Worm (Caenorhabditis elegans) whole organism, midembryonic: Measurements from ENCODE around the gene fbxb-97.
"Not testable (repeated sequence)": the region's sequence is repeated elsewhere in the genome, so short reads cannot be mapped to it uniquely, and the experiment has no call there.

ENCODE experiments used
- T22C8.4 ChIP-seq: fragments of 200-800 bp; sonication (Bioruptor generic); IDR thresholded peaks from 2 replicates; pipeline ENCODE4 v1.3.6; 2022; ENCODE audit warnings: missing genetic modification characterization, missing compliant biosample characterization
- cog-1 ChIP-seq: sonication (generic microtip); optimal IDR thresholded peaks from 2 replicates; lab custom pipeline; 2016; ENCODE audit warnings: missing genetic modification characterization, missing compliant biosample characterization
- flt-1 ChIP-seq: fragments of 200-800 bp; sonication (Bioruptor generic); IDR thresholded peaks from 2 replicates; pipeline ENCODE4 v1.3.6; 2022; ENCODE audit warnings: missing genetic modification characterization, missing compliant biosample characterization
- klf-2 ChIP-seq: fragments of 200-800 bp; sonication (Bioruptor generic); conservative IDR thresholded peaks from 2 replicates; pipeline ENCODE4 v1.3.6; 2022; ENCODE audit warnings: missing genetic modification reagents, missing genetic modification characterization, missing compliant biosample characterization
- med-1 ChIP-seq: sonication (generic microtip); optimal IDR thresholded peaks from 2 replicates; lab custom pipeline; 2017; ENCODE audit warnings: missing genetic modification characterization, mild to moderate bottlenecking, missing compliant biosample characterization, antibody characterized with exemption, missing genetic modification reagents; ENCODE audit not compliant: insufficient read depth
- ref-1 ChIP-seq: fragments of 200-800 bp; sonication (Bioruptor generic); conservative IDR thresholded peaks from 2 replicates; pipeline ENCODE4 v1.3.6; 2022; ENCODE audit warnings: missing genetic modification reagents, missing genetic modification characterization, missing compliant biosample characterization
- tab-1 ChIP-seq: fragments of 200-800 bp; sonication (Bioruptor generic); IDR thresholded peaks from 2 replicates; pipeline ENCODE4 v1.3.6; 2022; ENCODE audit warnings: missing genetic modification characterization, missing compliant biosample characterization
- ztf-23 ChIP-seq: fragments of 200-800 bp; sonication (Bioruptor generic); IDR thresholded peaks from 2 replicates; pipeline ENCODE4 v1.3.6; 2022; ENCODE audit warnings: missing genetic modification reagents, missing genetic modification characterization, missing compliant biosample characterization
- ztf-29 ChIP-seq: fragments of 200-800 bp; sonication (Bioruptor generic); IDR thresholded peaks from 2 replicates; pipeline ENCODE4 v1.3.6; 2022; ENCODE audit warnings: missing genetic modification reagents, missing genetic modification characterization, missing compliant biosample characterization

fbxb-97 gene

ce11 chrII:1875658-1876057 lies 27.7 kb upstream of the fbxb-97 start, which contains the start of gene math-13:
TSS of gene math-13 (plus strand) at chrII:1875958.
- no peak for TF ChIP-seq flt-1
- TF ChIP-seq T22C8.4 (GFP tag; lab: Robert Waterston, UW), result no peak
- TF ChIP-seq med-1 (GFP tag; lab: Kevin White, UChicago), result no peak
- TF ChIP-seq klf-2 (GFP tag; lab: Robert Waterston, UW), result no peak
- TF ChIP-seq cog-1, result no peak
- no peak for TF ChIP-seq ztf-23 (GFP tag; lab: Robert Waterston, UW)
- no peak for TF ChIP-seq ztf-29 (GFP tag; lab: Robert Waterston, UW)
- TF ChIP-seq tab-1, result no peak
- TF ChIP-seq ref-1, result no peak

- TF ChIP-seq ztf-29 (GFP tag; lab: Robert Waterston, UW), result no peak
- no peak for TF ChIP-seq ztf-23 (GFP tag; lab: Robert Waterston, UW)
- no peak for TF ChIP-seq med-1 (GFP tag; lab: Kevin White, UChicago)
- no peak for TF ChIP-seq flt-1
- no peak for TF ChIP-seq klf-2 (GFP tag; lab: Robert Waterston, UW)
- TF ChIP-seq tab-1, result no peak
- no peak for TF ChIP-seq cog-1
- TF ChIP-seq ref-1, result no peak
- TF ChIP-seq T22C8.4 (GFP tag; lab: Robert Waterston, UW), result no peak
These were observed 23.1 kb upstream of the fbxb-97 start, which contains the start of gene math-10 for ce11 chrII:1870875-1871592. TSS of gene math-10 (plus strand) at chrII:1871542.

- TF ChIP-seq ztf-29 (GFP tag; lab: Robert Waterston, UW) (no peak), cog-1 (no peak), ref-1 (no peak), tab-1 (no peak), med-1 (GFP tag; lab: Kevin White, UChicago) (no peak), klf-2 (GFP tag; lab: Robert Waterston, UW) (no peak), flt-1 (no peak), T22C8.4 (GFP tag; lab: Robert Waterston, UW) (no peak), ztf-23 (GFP tag; lab: Robert Waterston, UW) (no peak)
These were observed 21.2 kb upstream of the fbxb-97 start, which contains the start of gene math-14 for ce11 chrII:1869120-1869519. TSS of gene math-14 (plus strand) at chrII:1869420.

- no peak for TF ChIP-seq tab-1
- TF ChIP-seq ztf-23 (GFP tag; lab: Robert Waterston, UW), result no peak
- TF ChIP-seq T22C8.4 (GFP tag; lab: Robert Waterston, UW), result no peak
- no peak for TF ChIP-seq cog-1
These were observed 17.9 kb upstream of the fbxb-97 start, which contains the start of gene math-15 for ce11 chrII:1865683-1866431. TSS of gene math-15 (plus strand) at chrII:1866381.

ce11 chrII:1864278-1864677 lies 16.3 kb upstream of the fbxb-97 start, which contains the start of gene C16C4.17:
TSS of gene C16C4.17 (plus strand) at chrII:1864578.
- TF ChIP-seq ref-1, result no peak
- no peak for TF ChIP-seq ztf-29 (GFP tag; lab: Robert Waterston, UW)
- TF ChIP-seq tab-1, result no peak
- no peak for TF ChIP-seq ztf-23 (GFP tag; lab: Robert Waterston, UW)
- no peak for TF ChIP-seq klf-2 (GFP tag; lab: Robert Waterston, UW)
- TF ChIP-seq med-1 (GFP tag; lab: Kevin White, UChicago), result no peak
- no peak for TF ChIP-seq flt-1
- TF ChIP-seq T22C8.4 (GFP tag; lab: Robert Waterston, UW), result no peak
- no peak for TF ChIP-seq cog-1

- TF ChIP-seq flt-1; ztf-29 (GFP tag; lab: Robert Waterston, UW); cog-1: not testable (repeated sequence)
These were observed 14.4 kb upstream of the fbxb-97 start, which contains the start of gene fbxb-98 for ce11 chrII:1862334-1862733. TSS of gene fbxb-98 (plus strand) at chrII:1862634.

- not testable (repeated sequence) for TF ChIP-seq tab-1; med-1 (GFP tag; lab: Kevin White, UChicago); ztf-29 (GFP tag; lab: Robert Waterston, UW)
These were observed 13.4 kb upstream of the fbxb-97 start, which contains the start of gene C16C4.18 for ce11 chrII:1861285-1861793. TSS of gene C16C4.18 (minus strand) at chrII:1861335.

- TF ChIP-seq ref-1; tab-1; T22C8.4 (GFP tag; lab: Robert Waterston, UW): not testable (repeated sequence)
These were observed 6.1 kb upstream of the fbxb-97 start, which contains the start of gene fbxb-95 for ce11 chrII:1854094-1854493. TSS of gene fbxb-95 (plus strand) at chrII:1854394.

- no peak for TF ChIP-seq ztf-29 (GFP tag; lab: Robert Waterston, UW)
- TF ChIP-seq ref-1, result no peak
- TF ChIP-seq cog-1, result no peak
- TF ChIP-seq med-1 (GFP tag; lab: Kevin White, UChicago), result no peak
- no peak for TF ChIP-seq T22C8.4 (GFP tag; lab: Robert Waterston, UW)
- no peak for TF ChIP-seq flt-1
- TF ChIP-seq ztf-23 (GFP tag; lab: Robert Waterston, UW), result no peak
- no peak for TF ChIP-seq tab-1
- no peak for TF ChIP-seq klf-2 (GFP tag; lab: Robert Waterston, UW)
These were observed 4.5 kb upstream of the fbxb-97 start, which contains the start of gene C52E2.2 for ce11 chrII:1852503-1852902. TSS of gene C52E2.2 (plus strand) at chrII:1852803.
